Worm (Caenorhabditis elegans): ENCODE data around the gene clec-25.

DNA sequence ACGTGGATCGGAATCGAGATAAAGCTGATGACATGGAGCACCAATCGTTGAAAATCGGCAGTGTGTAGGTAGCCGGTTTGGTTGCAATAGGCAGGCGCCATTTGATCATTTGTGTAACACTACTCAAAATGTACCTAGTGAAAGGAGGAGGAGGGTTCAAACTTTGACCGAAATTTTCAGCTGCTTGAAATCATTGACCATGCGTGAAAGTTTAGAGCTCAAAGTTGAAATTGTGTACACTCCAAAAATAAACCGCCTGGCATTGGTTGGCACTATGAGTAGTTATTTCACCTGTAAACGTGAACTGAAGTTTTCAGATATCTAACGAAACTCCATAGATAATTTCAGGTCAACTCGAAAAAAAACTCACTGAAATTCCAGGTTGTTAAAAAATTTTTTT lies 11.1 kb upstream of the clec-25 start, which contains the start of gene srh-215:
- TF ChIP-seq snpc-4 (tag; optimal IDR thresholded peaks at IDR 0.05) = no peak
- TF ChIP-seq lin-39 (tag; optimal IDR thresholded peaks at IDR 0.05) = no peak
- TF ChIP-seq mdl-1 (tag; optimal IDR thresholded peaks at IDR 0.05) = no peak
- TF ChIP-seq dmd-9 (GFP tag; IDR thresholded peaks at IDR 0.05) = no peak
- TF ChIP-seq lin-13 (GFP tag; optimal IDR thresholded peaks at IDR 0.05) = no peak
- TF ChIP-seq tag-97 (GFP tag; IDR thresholded peaks at IDR 0.05) = no peak
- no peak for TF ChIP-seq ama-1 (optimal IDR thresholded peaks at IDR 0.05)
- no peak for TF ChIP-seq set-16 (GFP tag; IDR thresholded peaks at IDR 0.05)
- TF ChIP-seq lim-7 (GFP tag; IDR thresholded peaks at IDR 0.05) = no peak
- no peak for TF ChIP-seq unc-62 (GFP tag; optimal IDR thresholded peaks at IDR 0.05 in 1 of 2)
- TF ChIP-seq unc-62 (tag; optimal IDR thresholded peaks at IDR 0.05) = no peak
- TF ChIP-seq ztf-11 (tag; optimal IDR thresholded peaks at IDR 0.05) = no peak
- no peak for TF ChIP-seq daf-8 (GFP tag; IDR thresholded peaks at IDR 0.05)
- no peak for TF ChIP-seq hif-1 (tag; optimal IDR thresholded peaks at IDR 0.05)
- TF ChIP-seq nhr-11 (tag; optimal IDR thresholded peaks at IDR 0.05) = no peak
